Fruit fly (Drosophila melanogaster): Measurements from ENCODE around the gene mRpL47.
A peak's percentile ranks its signal among the peaks of the same experiment; 100 is the strongest.

Gene mRpL47

dm6 chr3R:9513052-9513420 lies 2.7 kb downstream of the mRpL47 start, which contains the start of the genes Ras85D and Rlb1 (continued):
- peak; percentile 75 for TF ChIP-seq CG33213 (GFP tag; optimal IDR thresholded peaks at IDR 0.05)
- TF ChIP-seq NFAT (GFP tag; IDR thresholded peaks at IDR 0.05), result no peak
- TF ChIP-seq ftz-f1 (GFP tag; optimal IDR thresholded peaks at IDR 0.05), result no peak
- peak; percentile 76 for TF ChIP-seq CG3065 (GFP tag; optimal IDR thresholded peaks at IDR 0.05)
- TF ChIP-seq CG14441 (GFP tag; IDR thresholded peaks at IDR 0.05), result no peak
- peak; percentile 92 for TF ChIP-seq dm (GFP tag; optimal IDR thresholded peaks at IDR 0.05)
- TF ChIP-seq CG2875 (GFP tag; optimal IDR thresholded peaks at IDR 0.05), result peak; percentile 4
- TF ChIP-seq gcm2 (GFP tag; optimal IDR thresholded peaks at IDR 0.05), result peak; percentile 19
- no peak for TF ChIP-seq stc (GFP tag; IDR thresholded peaks at IDR 0.05)
- TF ChIP-seq rib (GFP tag; IDR thresholded peaks at IDR 0.05), result no peak
- TF ChIP-seq Abd-B (GFP tag; optimal IDR thresholded peaks at IDR 0.05), result no peak
- TF ChIP-seq CG12155 (GFP tag; optimal IDR thresholded peaks at IDR 0.05), result peak; percentile 75
- TF ChIP-seq lab (GFP tag; optimal IDR thresholded peaks at IDR 0.05), result no peak
- no peak for TF ChIP-seq CG32772 (GFP tag; IDR thresholded peaks at IDR 0.05)
- peak; percentile 70 for TF ChIP-seq CG8290 (GFP tag; optimal IDR thresholded peaks at IDR 0.05)
- peak in 1 of 2 experiments; percentile 62 for TF ChIP-seq CG8290 (tag; optimal IDR thresholded peaks at IDR 0.05)
- peak; percentile 23 for TF ChIP-seq CG12744 (GFP tag; optimal IDR thresholded peaks at IDR 0.05)
- TF ChIP-seq D19A (tag; optimal IDR thresholded peaks at IDR 0.05), result peak; percentile 29
- no peak for TF ChIP-seq CG3407 (GFP tag; optimal IDR thresholded peaks at IDR 0.05)
- TF ChIP-seq Jarid2 (GFP tag; optimal IDR thresholded peaks at IDR 0.05), result no peak
- TF ChIP-seq HHEX (GFP tag; optimal IDR thresholded peaks at IDR 0.05), result peak; percentile 60
- peak; percentile 40 for TF ChIP-seq gfzf (GFP tag; optimal IDR thresholded peaks at IDR 0.05)
- TF ChIP-seq CG8089 (GFP tag; optimal IDR thresholded peaks at IDR 0.05), result peak; percentile 72
- no peak for TF ChIP-seq ap (GFP tag; IDR thresholded peaks at IDR 0.05)
- no peak for TF ChIP-seq Mrtf (GFP tag; IDR thresholded peaks at IDR 0.05)
- TF ChIP-seq trh (GFP tag; optimal IDR thresholded peaks at IDR 0.05), result peak; percentile 35
- peak; percentile 58 for TF ChIP-seq CG10654 (GFP tag; optimal IDR thresholded peaks at IDR 0.05)
- TF ChIP-seq disco-r (GFP tag; optimal IDR thresholded peaks at IDR 0.05), result no peak
- TF ChIP-seq Camta (GFP tag; optimal IDR thresholded peaks at IDR 0.05), result peak; percentile 74
- no peak for TF ChIP-seq CG11560 (tag; IDR thresholded peaks at IDR 0.05)
- peak; percentile 84 for TF ChIP-seq sug (tag; optimal IDR thresholded peaks at IDR 0.05)
- TF ChIP-seq CG17612 (GFP tag; IDR thresholded peaks at IDR 0.05), result no peak
- TF ChIP-seq Atf-2 (GFP tag; optimal IDR thresholded peaks at IDR 0.05), result peak; percentile 74
- TF ChIP-seq CG10462 (GFP tag; optimal IDR thresholded peaks at IDR 0.05), result peak; percentile 47
- TF ChIP-seq CG4360 (GFP tag; IDR thresholded peaks at IDR 0.05), result no peak
- TF ChIP-seq unc-4 (GFP tag; IDR thresholded peaks at IDR 0.05; ENCODE audit: partially characterized antibody), result no peak
- no peak for TF ChIP-seq vvl (GFP tag; IDR thresholded peaks at IDR 0.05)
- TF ChIP-seq CG16863 (GFP tag; optimal IDR thresholded peaks at IDR 0.05), result peak; percentile 72
- no peak for TF ChIP-seq Rfx (GFP tag; IDR thresholded peaks at IDR 0.05)
- 0 out of 3 replicates have a peak, but pooled peaks have one; percentile 15 for TF ChIP-seq CG11093 (GFP tag; IDR thresholded peaks at IDR 0.05)
- TF ChIP-seq Optix (GFP tag; IDR thresholded peaks at IDR 0.05), result no peak
- TF ChIP-seq Dip3 (GFP tag; optimal IDR thresholded peaks at IDR 0.05), result peak; percentile 73
- TF ChIP-seq CG9437 (GFP tag; optimal IDR thresholded peaks at IDR 0.05), result peak; percentile 44
- peak; percentile 98 for TF ChIP-seq Sin3A (optimal IDR thresholded peaks at IDR 0.05)
- no peak for TF ChIP-seq Taf1 (GFP tag; IDR thresholded peaks at IDR 0.05)
- TF ChIP-seq CG4424 (GFP tag; optimal IDR thresholded peaks at IDR 0.05), result peak; percentile 60
- no peak for TF ChIP-seq Hand (GFP tag; optimal IDR thresholded peaks at IDR 0.05)
- no peak for TF ChIP-seq ttk (GFP tag; IDR thresholded peaks at IDR 0.05)
- peak; percentile 80 for TF ChIP-seq CG13775 (GFP tag; optimal IDR thresholded peaks at IDR 0.05)
- peak; percentile 61 for TF ChIP-seq CG10979 (tag; optimal IDR thresholded peaks at IDR 0.05)
- no peak for TF ChIP-seq CG3726 (GFP tag; IDR thresholded peaks at IDR 0.05)
- TF ChIP-seq mld (GFP tag; IDR thresholded peaks at IDR 0.05; ENCODE audit: partially characterized antibody), result no peak
- TF ChIP-seq CG14710 (tag; optimal IDR thresholded peaks at IDR 0.05), result peak; percentile 77
